Worm (Caenorhabditis elegans) whole organism, L1 larva: ENCODE measurements around the gene K08E7.8.
A peak's percentile ranks its signal among the peaks of the same experiment; 100 is the strongest.

Experiments
- C04F5.9 ChIP-seq: sonication (generic microtip); optimal IDR thresholded peaks from 2 replicates; lab custom pipeline; 2016; ENCODE audit warnings: missing genetic modification characterization, missing compliant biosample characterization
- Y116A8C.19 ChIP-seq: sonication (generic microtip); optimal IDR thresholded peaks from 2 replicates; lab custom pipeline; 2016; ENCODE audit warnings: missing compliant biosample characterization, missing genetic modification characterization, borderline replicate concordance
- alr-1 ChIP-seq: fragments of 200-800 bp; sonication (Bioruptor generic); optimal IDR thresholded peaks from 2 replicates; lab custom pipeline; 2018; ENCODE audit warnings: borderline replicate concordance, mild to moderate bottlenecking, missing genetic modification characterization, missing compliant biosample characterization
- aly-2 ChIP-seq: fragments of 150-350 bp; optimal IDR thresholded peaks from 2 replicates; lab custom pipeline; 2014; ENCODE audit warnings: missing biosample characterization, missing genetic modification characterization
- ama-1 ChIP-seq: fragments of 150-350 bp; optimal IDR thresholded peaks from 2 replicates; lab custom pipeline; 2014
- blmp-1 ChIP-seq: fragments of 150-350 bp; optimal IDR thresholded peaks from 2 replicates; lab custom pipeline; 2014; ENCODE audit warnings: missing biosample characterization, missing genetic modification characterization
- ceh-8 ChIP-seq: fragments of 200-800 bp; sonication (Bioruptor generic); optimal IDR thresholded peaks from 2 replicates; lab custom pipeline; 2018; ENCODE audit warnings: mild to moderate bottlenecking, missing genetic modification characterization, moderate library complexity, missing compliant biosample characterization
- ceh-88 ChIP-seq: fragments of 200-800 bp; sonication (Bioruptor generic); IDR thresholded peaks from 2 replicates; pipeline ENCODE4 v1.3.6; 2022; ENCODE audit warnings: missing genetic modification characterization, missing compliant biosample characterization
- ceh-90 ChIP-seq: sonication (generic microtip); optimal IDR thresholded peaks from 2 replicates; lab custom pipeline; 2016; ENCODE audit warnings: missing genetic modification characterization, missing compliant biosample characterization
- ces-1 ChIP-seq: fragments of 150-350 bp; optimal IDR thresholded peaks from 2 replicates; lab custom pipeline; 2014; ENCODE audit warnings: missing biosample characterization, missing genetic modification reagents, missing genetic modification characterization
- dpl-1 ChIP-seq, 3 experiments: fragments of 150-350 bp in 2 of 3; sonication (generic microtip) in 1 of 3; optimal IDR thresholded peaks; 2 replicates each; lab custom pipeline; 2014 to 2017; ENCODE audit warnings: missing biosample characterization in 3 of 3, missing genetic modification characterization in 3 of 3, missing genetic modification reagents in 3 of 3
- efl-1 ChIP-seq, 4 experiments: fragments of 150-350 bp; optimal IDR thresholded peaks in 3 of 4; peaks in 1 of 4; 1 replicate in 1 of 4; 2 replicates in 3 of 4; lab custom pipeline; 2014; ENCODE audit warnings: missing biosample characterization in 2 of 4, missing genetic modification characterization in 2 of 4, missing genetic modification reagents in 2 of 4
- egl-13 ChIP-seq: sonication (generic microtip); optimal IDR thresholded peaks from 2 replicates; lab custom pipeline; 2016; ENCODE audit warnings: missing genotype, missing genetic modification reagents, missing genetic modification characterization, missing compliant biosample characterization
- egl-27 ChIP-seq, 2 experiments: fragments of 150-350 bp in 1 of 2; sonication (generic microtip); optimal IDR thresholded peaks; 3 replicates each; lab custom pipeline; 2017 to 2018; ENCODE audit warnings: missing biosample characterization in 2 of 2, missing genetic modification characterization in 2 of 2, missing genetic modification reagents in 2 of 2
- ets-5 ChIP-seq: fragments of 200-800 bp; sonication (Bioruptor generic); IDR thresholded peaks from 2 replicates; pipeline ENCODE4 v1.3.6; 2022; ENCODE audit warnings: missing genetic modification characterization, missing compliant biosample characterization
- hlh-17 ChIP-seq: fragments of 200-800 bp; sonication (Bioruptor generic); optimal IDR thresholded peaks from 2 replicates; lab custom pipeline; 2018; ENCODE audit warnings: missing genetic modification characterization, mild to moderate bottlenecking, missing compliant biosample characterization, moderate library complexity, borderline replicate concordance
- hpl-2 ChIP-seq: fragments of 150-350 bp; optimal IDR thresholded peaks from 2 replicates; lab custom pipeline; 2014; ENCODE audit warnings: missing biosample characterization, missing genetic modification reagents, missing genetic modification characterization
- irx-1 ChIP-seq: sonication (generic microtip); optimal IDR thresholded peaks from 2 replicates; lab custom pipeline; 2016; ENCODE audit warnings: missing genetic modification characterization, missing compliant biosample characterization
- lin-14 ChIP-seq: fragments of 200-800 bp; sonication (Bioruptor generic); optimal IDR thresholded peaks from 2 replicates; lab custom pipeline; 2018; ENCODE audit warnings: mild to moderate bottlenecking, missing genetic modification characterization, moderate library complexity, missing compliant biosample characterization
- lir-3 ChIP-seq: sonication (generic microtip); optimal IDR thresholded peaks from 2 replicates; lab custom pipeline; 2016; ENCODE audit warnings: mild to moderate bottlenecking, missing genetic modification characterization, moderate library complexity, missing compliant biosample characterization; ENCODE audit not compliant: poor library complexity
- lsy-2 ChIP-seq, 2 experiments: fragments of 150-350 bp; optimal IDR thresholded peaks; 2 replicates each; lab custom pipeline; 2014; ENCODE audit warnings: missing biosample characterization in 2 of 2, missing genetic modification characterization in 2 of 2
- mdl-1 ChIP-seq, 2 experiments: fragments of 150-350 bp; optimal IDR thresholded peaks; 2 replicates each; lab custom pipeline; 2014 to 2017; ENCODE audit warnings: missing biosample characterization in 2 of 2, missing genetic modification characterization in 2 of 2, inconsistent platforms in 1 of 2
- mef-2 ChIP-seq: fragments of 150-350 bp; optimal IDR thresholded peaks from 2 replicates; lab custom pipeline; 2014; ENCODE audit warnings: missing biosample characterization, missing genetic modification characterization
- mep-1 ChIP-seq: fragments of 150-350 bp; optimal IDR thresholded peaks from 2 replicates; lab custom pipeline; 2014; ENCODE audit warnings: missing biosample characterization, missing genetic modification characterization
- nhr-11 ChIP-seq: fragments of 150-350 bp; optimal IDR thresholded peaks from 2 replicates; lab custom pipeline; 2014; ENCODE audit warnings: missing biosample characterization, missing genetic modification characterization
- nhr-12 ChIP-seq: sonication (generic microtip); optimal IDR thresholded peaks from 2 replicates; lab custom pipeline; 2017; ENCODE audit warnings: missing biosample characterization, missing genetic modification characterization
- nhr-19 ChIP-seq: fragments of 200-800 bp; sonication (Bioruptor generic); conservative IDR thresholded peaks from 2 replicates; pipeline ENCODE4 v1.3.6; 2022; ENCODE audit warnings: missing genetic modification characterization, missing compliant biosample characterization
- nhr-237 ChIP-seq: fragments of 150-350 bp; optimal IDR thresholded peaks from 2 replicates; lab custom pipeline; 2014; ENCODE audit warnings: missing biosample characterization, missing genetic modification characterization
- nhr-28 ChIP-seq: fragments of 150-350 bp; optimal IDR thresholded peaks from 2 replicates; lab custom pipeline; 2014; ENCODE audit warnings: missing biosample characterization, missing genetic modification characterization
- nhr-71 ChIP-seq: sonication (generic microtip); optimal IDR thresholded peaks from 2 replicates; lab custom pipeline; 2016; ENCODE audit warnings: mild to moderate bottlenecking, missing genetic modification characterization, moderate library complexity, missing compliant biosample characterization
- nhr-84 ChIP-seq: sonication (generic microtip); optimal IDR thresholded peaks from 2 replicates; lab custom pipeline; 2017; ENCODE audit warnings: missing biosample characterization, missing genetic modification characterization
- nhr-85 ChIP-seq: sonication (generic microtip); peaks from one replicate; lab custom pipeline; 2016; ENCODE audit warnings: missing genetic modification characterization, inconsistent platforms, missing compliant biosample characterization
- pax-3 ChIP-seq: fragments of 200-800 bp; sonication (Bioruptor generic); optimal IDR thresholded peaks from 2 replicates; lab custom pipeline; 2018; ENCODE audit warnings: mild to moderate bottlenecking, missing genetic modification characterization, moderate library complexity, missing compliant biosample characterization
- pqm-1 ChIP-seq: sonication (generic microtip); optimal IDR thresholded peaks from 3 replicates; lab custom pipeline; 2017; ENCODE audit warnings: missing biosample characterization, missing genetic modification characterization
- skn-1 ChIP-seq: fragments of 150-350 bp; optimal IDR thresholded peaks from 2 replicates; lab custom pipeline; 2014; ENCODE audit warnings: missing biosample characterization, missing genetic modification characterization
- snu-23 ChIP-seq: sonication (generic microtip); optimal IDR thresholded peaks from 2 replicates; lab custom pipeline; 2016; ENCODE audit warnings: missing genetic modification characterization, missing compliant biosample characterization
- sox-4 ChIP-seq: sonication (generic microtip); optimal IDR thresholded peaks from 2 replicates; lab custom pipeline; 2016; ENCODE audit warnings: missing genetic modification characterization, missing compliant biosample characterization
- sptf-1 ChIP-seq: fragments of 150-350 bp; optimal IDR thresholded peaks from 2 replicates; lab custom pipeline; 2014; ENCODE audit warnings: missing biosample characterization, missing genetic modification characterization
- tbx-2 ChIP-seq: sonication (generic microtip); optimal IDR thresholded peaks from 2 replicates; lab custom pipeline; 2016; ENCODE audit warnings: missing genetic modification characterization, missing compliant biosample characterization
- tlp-1 ChIP-seq: fragments of 150-350 bp; optimal IDR thresholded peaks from 2 replicates; lab custom pipeline; 2014; ENCODE audit warnings: missing biosample characterization, missing genetic modification characterization
- unc-62 ChIP-seq: fragments of 150-350 bp; optimal IDR thresholded peaks from 2 replicates; lab custom pipeline; 2014; ENCODE audit warnings: missing biosample characterization, missing genetic modification reagents, missing genetic modification characterization
- unc-86 ChIP-seq: sonication (generic microtip); optimal IDR thresholded peaks from 2 replicates; lab custom pipeline; 2016; ENCODE audit warnings: missing genetic modification characterization, missing compliant biosample characterization
- zip-4 ChIP-seq: fragments of 200-800 bp; sonication (Bioruptor generic); optimal IDR thresholded peaks from 2 replicates; lab custom pipeline; 2018; ENCODE audit warnings: mild to moderate bottlenecking, missing genetic modification characterization, moderate library complexity, missing compliant biosample characterization
- ztf-4 ChIP-seq: fragments of 150-350 bp; optimal IDR thresholded peaks from 2 replicates; lab custom pipeline; 2014; ENCODE audit warnings: missing biosample characterization, missing genetic modification characterization

K08E7.8 gene

DNA sequence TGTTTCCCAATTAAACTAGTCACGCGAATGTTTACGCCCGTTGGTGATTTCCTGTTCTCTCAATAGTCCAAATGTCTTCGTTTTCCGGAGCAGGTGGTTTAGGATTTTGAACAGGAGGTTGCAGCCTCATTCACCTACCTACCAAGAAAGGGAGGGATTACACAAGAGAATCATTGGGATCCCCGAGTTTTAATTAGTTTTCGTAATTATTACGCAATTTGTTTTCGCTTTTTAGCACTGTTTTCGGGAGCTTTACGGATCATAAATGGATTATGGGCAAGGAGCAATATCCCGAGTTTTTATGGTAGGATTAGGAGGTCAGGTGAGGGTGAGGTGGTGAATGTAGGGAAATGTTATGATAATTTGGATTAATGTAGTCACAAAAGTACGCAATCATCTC, 40.0 kb downstream of the K08E7.8 start:
- TF ChIP-seq nhr-12 (no peak), pqm-1 (no peak), egl-13 (tag; lab: Kevin White, UChicago) (no peak), egl-27 (tag; optimal IDR thresholded peaks at IDR 0.05; lab: Kevin White, UChicago) (no peak), mdl-1 (tag; optimal IDR thresholded peaks at IDR 0.05; lab: Kevin White, UChicago) (no peak), irx-1 (tag; lab: Kevin White, UChicago) (no peak), unc-62 (GFP tag; lab: Kevin White, UChicago) (no peak), tlp-1 (no peak), aly-2 (tag; lab: Kevin White, UChicago) (no peak), sox-4 (tag; lab: Kevin White, UChicago) (no peak), ces-1 (GFP tag; lab: Kevin White, UChicago) (no peak), ets-5 (GFP tag; lab: Robert Waterston, UW) (no peak), tbx-2 (tag; lab: Kevin White, UChicago) (no peak), nhr-237 (tag; lab: Kevin White, UChicago) (no peak), efl-1 (optimal IDR thresholded peaks at IDR 0.05; lab: Kevin White, UChicago) (no peak), efl-1 (GFP tag; optimal IDR thresholded peaks at IDR 0.05 in 1 of 2; lab: Kevin White, UChicago) (no peak), ztf-4 (tag; lab: Kevin White, UChicago) (no peak)

- peak in 1 of 2 experiments; percentile 35 for TF ChIP-seq lsy-2 (tag; optimal IDR thresholded peaks at IDR 0.05; lab: Kevin White, UChicago)
- TF ChIP-seq blmp-1 (tag; lab: Kevin White, UChicago): peak; percentile 37
- no peak for TF ChIP-seq unc-86
- TF ChIP-seq nhr-11 (tag; lab: Kevin White, UChicago): no peak
- TF ChIP-seq ceh-90 (tag; lab: Kevin White, UChicago): no peak
- TF ChIP-seq nhr-19 (GFP tag; lab: Robert Waterston, UW): no peak
- TF ChIP-seq pqm-1: no peak
- TF ChIP-seq ama-1 (lab: Kevin White, UChicago): no peak
- TF ChIP-seq nhr-12: no peak
- TF ChIP-seq snu-23 (GFP tag; lab: Kevin White, UChicago): peak; percentile 2
- TF ChIP-seq lin-14 (GFP tag; lab: Kevin White, UChicago): peak; percentile 14
- no peak for TF ChIP-seq sptf-1 (tag; lab: Kevin White, UChicago)
- TF ChIP-seq Y116A8C.19 (tag; lab: Kevin White, UChicago): no peak
- no peak for TF ChIP-seq ceh-88 (GFP tag; lab: Robert Waterston, UW)
- TF ChIP-seq hpl-2 (GFP tag; lab: Kevin White, UChicago): no peak
- TF ChIP-seq nhr-84 (tag; lab: Kevin White, UChicago): no peak
- TF ChIP-seq efl-1 (optimal IDR thresholded peaks at IDR 0.05; lab: Kevin White, UChicago): peak; percentile 27 to 43
- TF ChIP-seq efl-1 (GFP tag; optimal IDR thresholded peaks at IDR 0.05 in 1 of 2; lab: Kevin White, UChicago): peak in 1 of 2 experiments; percentile 81
- no peak for TF ChIP-seq C04F5.9
Measured at ce11 chrIV:12545393-12545792, 40.5 kb downstream of the K08E7.8 start.

ce11 chrIV:12544624-12545023, 41.2 kb downstream of the K08E7.8 start:
- TF ChIP-seq efl-1 (optimal IDR thresholded peaks at IDR 0.05; lab: Kevin White, UChicago): no peak
- no peak for TF ChIP-seq efl-1 (GFP tag; optimal IDR thresholded peaks at IDR 0.05 in 1 of 2; lab: Kevin White, UChicago)
- no peak for TF ChIP-seq mep-1 (tag; lab: Kevin White, UChicago)
- no peak for TF ChIP-seq C04F5.9
- TF ChIP-seq hlh-17: no peak
- no peak for TF ChIP-seq lir-3 (tag; lab: Kevin White, UChicago)
- no peak for TF ChIP-seq pqm-1
- no peak for TF ChIP-seq ceh-8
- no peak for TF ChIP-seq alr-1 (tag; lab: Kevin White, UChicago)
- TF ChIP-seq nhr-28 (tag; lab: Kevin White, UChicago): no peak
- no peak for TF ChIP-seq dpl-1 (GFP tag; optimal IDR thresholded peaks at IDR 0.05; lab: Kevin White, UChicago)
- TF ChIP-seq nhr-71 (tag; lab: Kevin White, UChicago): no peak
- TF ChIP-seq pax-3 (tag; lab: Kevin White, UChicago): no peak
- no peak for TF ChIP-seq nhr-19 (GFP tag; lab: Robert Waterston, UW)
- TF ChIP-seq aly-2 (tag; lab: Kevin White, UChicago): no peak
- no peak for TF ChIP-seq nhr-85 (tag; lab: Kevin White, UChicago)
- no peak for TF ChIP-seq zip-4 (GFP tag; lab: Kevin White, UChicago)
- no peak for TF ChIP-seq skn-1 (tag; lab: Kevin White, UChicago)
- TF ChIP-seq mef-2 (tag; lab: Kevin White, UChicago): no peak
